Fruit fly (Drosophila melanogaster) whole organism, embryonic: ENCODE measurements around the gene Ptp99A.

Experiments used
- Abd-B ChIP-seq: fragments of 200-800 bp; sonication (Bioruptor generic); optimal IDR thresholded peaks from 2 replicates; lab custom pipeline; 2018; ENCODE audit warnings: missing biosample characterization, mild to moderate bottlenecking, missing genetic modification characterization, moderate library complexity
- Asciz ChIP-seq: fragments of 200-800 bp; sonication (Bioruptor generic); optimal IDR thresholded peaks from 2 replicates; lab custom pipeline; 2017; ENCODE audit warnings: missing biosample characterization, mild to moderate bottlenecking, missing genetic modification characterization, missing genetic modification reagents
- Bgb ChIP-seq: fragments of 200-800 bp; sonication (Bioruptor generic); IDR thresholded peaks from 2 replicates; pipeline ENCODE4 v1.3.6; 2022; ENCODE audit warnings: missing biosample characterization, missing genetic modification characterization; ENCODE audit not compliant: partially characterized antibody
- CG12104 ChIP-seq: fragments of 200-800 bp; sonication (Bioruptor generic); optimal IDR thresholded peaks from 3 replicates; lab custom pipeline; 2016; ENCODE audit warnings: missing biosample characterization, missing genetic modification characterization
- CG14667 ChIP-seq: fragments of 200-800 bp; sonication (Bioruptor generic); IDR thresholded peaks from 2 replicates; pipeline ENCODE4 v1.3.6; 2022; ENCODE audit warnings: missing biosample characterization, missing genetic modification characterization
- CG14965 ChIP-seq: fragments of 200-800 bp; sonication (Bioruptor generic); optimal IDR thresholded peaks from 2 replicates; lab custom pipeline; 2016; ENCODE audit warnings: missing biosample characterization, missing genetic modification characterization, borderline replicate concordance
- CG1602 ChIP-seq: fragments of 200-800 bp; sonication (Bioruptor generic); optimal IDR thresholded peaks from 3 replicates; lab custom pipeline; 2016; ENCODE audit warnings: missing biosample characterization, missing genetic modification characterization
- CG17359 ChIP-seq: fragments of 200-800 bp; sonication (Bioruptor generic); optimal IDR thresholded peaks from 3 replicates; lab custom pipeline; 2018; ENCODE audit warnings: missing biosample characterization, mild to moderate bottlenecking, missing genetic modification characterization, moderate library complexity
- CG18262 ChIP-seq: fragments of 200-800 bp; optimal IDR thresholded peaks from 3 replicates; lab custom pipeline; 2019; ENCODE audit warnings: missing biosample characterization, mild to moderate bottlenecking, missing genetic modification characterization, moderate library complexity
- CG42726 ChIP-seq: fragments of 200-800 bp; sonication (Bioruptor generic); IDR thresholded peaks from 2 replicates; pipeline ENCODE4 v1.3.6; 2022; ENCODE audit warnings: missing biosample characterization, missing genetic modification characterization; ENCODE audit not compliant: partially characterized antibody
- CG4854 ChIP-seq: fragments of 200-800 bp; sonication (Bioruptor generic); optimal IDR thresholded peaks from 2 replicates; lab custom pipeline; 2016; ENCODE audit warnings: missing biosample characterization, missing genetic modification characterization, inconsistent platforms
- CG6854 ChIP-seq: fragments of 200-800 bp; sonication (Bioruptor generic); optimal IDR thresholded peaks from 3 replicates; lab custom pipeline; 2017; ENCODE audit warnings: missing biosample characterization, mild to moderate bottlenecking, missing genetic modification characterization
- CG7987 ChIP-seq: fragments of 200-800 bp; sonication (Bioruptor generic); optimal IDR thresholded peaks from 2 replicates; lab custom pipeline; 2018; ENCODE audit warnings: missing biosample characterization, mild to moderate bottlenecking, missing genetic modification characterization, moderate library complexity
- CG9437 ChIP-seq: fragments of 200-800 bp; sonication (Bioruptor generic); optimal IDR thresholded peaks from 2 replicates; lab custom pipeline; 2018; ENCODE audit warnings: missing biosample characterization, mild to moderate bottlenecking, missing genetic modification characterization
- CG9609 ChIP-seq: fragments of 200-800 bp; sonication (Bioruptor generic); optimal IDR thresholded peaks from 3 replicates; lab custom pipeline; 2016; ENCODE audit warnings: missing biosample characterization, missing genetic modification characterization
- D19A ChIP-seq: fragments of 200-800 bp; optimal IDR thresholded peaks from 3 replicates; lab custom pipeline; 2019; ENCODE audit warnings: missing biosample characterization, mild to moderate bottlenecking, missing genetic modification characterization, moderate library complexity
- Eip74EF ChIP-seq, 2 experiments: fragments of 200-800 bp in 1 of 2; fragments of >200 bp in 1 of 2; sonication (Bioruptor generic) in 1 of 2; optimal IDR thresholded peaks; 2 replicates each; lab custom pipeline; 2017 to 2019; ENCODE audit warnings: missing biosample characterization in 2 of 2, missing genetic modification characterization in 2 of 2, mild to moderate bottlenecking in 1 of 2, moderate library complexity in 1 of 2
- H15 ChIP-seq: fragments of 200-800 bp; sonication (Bioruptor generic); IDR thresholded peaks from 3 replicates; pipeline ENCODE4 v1.3.6; 2022; ENCODE audit warnings: missing biosample characterization, missing genetic modification characterization
- Hand ChIP-seq: fragments of 200-800 bp; sonication (Bioruptor generic); optimal IDR thresholded peaks from 2 replicates; lab custom pipeline; 2017; ENCODE audit warnings: mild to moderate bottlenecking, missing biosample characterization, missing genetic modification reagents, missing genetic modification characterization
- Med ChIP-seq: fragments of 200-800 bp; sonication (Bioruptor generic); peaks from one replicate; lab custom pipeline; 2016; ENCODE audit warnings: missing biosample characterization, missing genetic modification characterization, mild to moderate bottlenecking, inconsistent platforms, moderate library complexity
- Mes4 ChIP-seq: fragments of 200-800 bp; sonication (Bioruptor generic); optimal IDR thresholded peaks from 2 replicates; lab custom pipeline; 2016; ENCODE audit warnings: missing biosample characterization, missing genetic modification characterization
- Pdp1 ChIP-seq, 2 experiments: fragments of 200-800 bp; sonication (Bioruptor generic); optimal IDR thresholded peaks; 3 replicates each; lab custom pipeline; 2016; ENCODE audit warnings: missing biosample characterization in 2 of 2, missing genetic modification characterization in 2 of 2, mild to moderate bottlenecking in 1 of 2, moderate library complexity in 1 of 2
- Ssrp ChIP-seq: fragments of 200-800 bp; sonication (Bioruptor generic); optimal IDR thresholded peaks from 2 replicates; lab custom pipeline; 2018; ENCODE audit warnings: missing biosample characterization, mild to moderate bottlenecking, missing genetic modification characterization, moderate library complexity
- Stat92E ChIP-seq, 3 experiments: fragments of >200 bp in 2 of 3; fragments of 200-800 bp in 1 of 3; sonication (Bioruptor generic) in 1 of 3; optimal IDR thresholded peaks; 2 replicates each; lab custom pipeline; 2017 to 2019; ENCODE audit warnings: missing biosample characterization in 3 of 3, missing genetic modification characterization in 3 of 3, mild to moderate bottlenecking in 1 of 3, moderate library complexity in 1 of 3
- Taf1 ChIP-seq: fragments of 200-800 bp; sonication (Bioruptor generic); IDR thresholded peaks from 2 replicates; pipeline ENCODE4 v1.3.6; 2022; ENCODE audit warnings: missing biosample characterization, missing genetic modification characterization
- ash1 ChIP-seq: fragments of 200-800 bp; sonication (Bioruptor generic); optimal IDR thresholded peaks from 2 replicates; lab custom pipeline; 2018; ENCODE audit warnings: missing biosample characterization, mild to moderate bottlenecking, missing genetic modification characterization
- bbx ChIP-seq: fragments of 200-800 bp; sonication (Bioruptor generic); IDR thresholded peaks from 2 replicates; pipeline ENCODE4 v1.3.6; 2022; ENCODE audit warnings: missing biosample characterization, missing genetic modification characterization; ENCODE audit not compliant: partially characterized antibody
- caup ChIP-seq: fragments of 200-800 bp; sonication (Bioruptor generic); optimal IDR thresholded peaks from 3 replicates; lab custom pipeline; 2017; ENCODE audit warnings: missing biosample characterization, mild to moderate bottlenecking, missing genetic modification characterization, moderate library complexity; ENCODE audit not compliant: severe bottlenecking
- chinmo ChIP-seq: fragments of 200-800 bp; sonication (Bioruptor generic); IDR thresholded peaks from 4 replicates; pipeline ENCODE4 v1.3.6; 2022; ENCODE audit warnings: missing biosample characterization, missing genetic modification characterization; ENCODE audit not compliant: partially characterized antibody
- ci ChIP-seq: fragments of 200-800 bp; sonication (Bioruptor generic); IDR thresholded peaks from 3 replicates; pipeline ENCODE4 v1.3.6; 2022; ENCODE audit warnings: missing biosample characterization, missing genetic modification characterization
- crp ChIP-seq, 2 experiments: fragments of 200-800 bp; sonication (Bioruptor generic); optimal IDR thresholded peaks; 2 replicates in 1 of 2; 3 replicates in 1 of 2; lab custom pipeline; 2017; ENCODE audit warnings: missing biosample characterization in 2 of 2, missing genetic modification characterization in 2 of 2, mild to moderate bottlenecking in 1 of 2, moderate library complexity in 1 of 2
- dan ChIP-seq: fragments of 200-800 bp; sonication (Bioruptor generic); IDR thresholded peaks from 2 replicates; pipeline ENCODE4 v1.3.6; 2022; ENCODE audit warnings: missing biosample characterization, missing genetic modification characterization
- disco-r ChIP-seq: fragments of 200-800 bp; sonication (Bioruptor generic); optimal IDR thresholded peaks from 2 replicates; lab custom pipeline; 2016; ENCODE audit warnings: missing biosample characterization, missing genetic modification characterization
- gro ChIP-seq: fragments of 200-800 bp; sonication (Bioruptor generic); optimal IDR thresholded peaks from 2 replicates; lab custom pipeline; 2016; ENCODE audit warnings: missing biosample characterization, missing genetic modification characterization
- gsb ChIP-seq: fragments of 200-800 bp; sonication (Bioruptor generic); IDR thresholded peaks from 2 replicates; pipeline ENCODE4 v1.3.6; 2022; ENCODE audit warnings: missing biosample characterization, missing genetic modification characterization
- inv ChIP-seq: fragments of 200-800 bp; sonication (Bioruptor generic); IDR thresholded peaks from 2 replicates; pipeline ENCODE4 v1.3.6; 2022; ENCODE audit warnings: missing biosample characterization, missing genetic modification characterization; ENCODE audit not compliant: partially characterized antibody
- lmd ChIP-seq: fragments of 200-800 bp; sonication (Bioruptor generic); IDR thresholded peaks from 2 replicates; pipeline ENCODE4 v1.3.6; 2022; ENCODE audit warnings: missing biosample characterization, missing genetic modification characterization
- mld ChIP-seq: fragments of 200-800 bp; sonication (Bioruptor generic); IDR thresholded peaks from 3 replicates; pipeline ENCODE4 v1.3.6; 2022; ENCODE audit warnings: missing biosample characterization, missing genetic modification characterization; ENCODE audit not compliant: partially characterized antibody
- nerfin-2 ChIP-seq: fragments of 200-800 bp; sonication (Bioruptor generic); IDR thresholded peaks from 2 replicates; pipeline ENCODE4 v1.3.6; 2022; ENCODE audit warnings: missing biosample characterization, missing genetic modification characterization; ENCODE audit not compliant: partially characterized antibody
- org-1 ChIP-seq: fragments of 200-800 bp; sonication (Bioruptor generic); optimal IDR thresholded peaks from 2 replicates; lab custom pipeline; 2017; ENCODE audit warnings: missing biosample characterization, missing genetic modification characterization
- prd ChIP-seq, 3 experiments: fragments of >200 bp in 2 of 3; fragments of 200-800 bp in 1 of 3; sonication (Bioruptor generic) in 1 of 3; optimal IDR thresholded peaks in 2 of 3; IDR thresholded peaks in 1 of 3; 2 replicates in 2 of 3; 3 replicates in 1 of 3; pipeline versions ENCODE4 v1.3.6 to Lab custom; 2017 to 2022; ENCODE audit warnings: missing biosample characterization in 1 of 3, missing genetic modification characterization in 1 of 3
- pum ChIP-seq: fragments of 200-800 bp; sonication (Bioruptor generic); optimal IDR thresholded peaks from 2 replicates; lab custom pipeline; 2016; ENCODE audit warnings: missing biosample characterization, missing genetic modification characterization
- sd ChIP-seq: fragments of 200-800 bp; sonication (Bioruptor generic); optimal IDR thresholded peaks from 3 replicates; lab custom pipeline; 2018; ENCODE audit warnings: missing biosample characterization, mild to moderate bottlenecking, missing genetic modification characterization, moderate library complexity
- sim ChIP-seq: fragments of 200-800 bp; sonication (Bioruptor generic); IDR thresholded peaks from 2 replicates; pipeline ENCODE4 v1.3.6; 2022; ENCODE audit warnings: missing biosample characterization, missing genetic modification characterization
- tio ChIP-seq: fragments of 200-800 bp; sonication (Bioruptor generic); optimal IDR thresholded peaks from 2 replicates; lab custom pipeline; 2017; ENCODE audit warnings: missing biosample characterization, missing genetic modification characterization, inconsistent platforms
- trem ChIP-seq: fragments of 200-800 bp; optimal IDR thresholded peaks from 3 replicates; lab custom pipeline; 2019; ENCODE audit warnings: missing biosample characterization, mild to moderate bottlenecking, missing genetic modification characterization, moderate library complexity
- vfl ChIP-seq: fragments of 200-800 bp; sonication (Bioruptor generic); optimal IDR thresholded peaks from 2 replicates; lab custom pipeline; 2016; ENCODE audit warnings: missing biosample characterization, missing genetic modification characterization
- zen ChIP-seq: fragments of 200-800 bp; sonication (Bioruptor generic); optimal IDR thresholded peaks from 3 replicates; lab custom pipeline; 2018; ENCODE audit warnings: missing biosample characterization, mild to moderate bottlenecking, missing genetic modification characterization, moderate library complexity

Gene Ptp99A

DNA sequence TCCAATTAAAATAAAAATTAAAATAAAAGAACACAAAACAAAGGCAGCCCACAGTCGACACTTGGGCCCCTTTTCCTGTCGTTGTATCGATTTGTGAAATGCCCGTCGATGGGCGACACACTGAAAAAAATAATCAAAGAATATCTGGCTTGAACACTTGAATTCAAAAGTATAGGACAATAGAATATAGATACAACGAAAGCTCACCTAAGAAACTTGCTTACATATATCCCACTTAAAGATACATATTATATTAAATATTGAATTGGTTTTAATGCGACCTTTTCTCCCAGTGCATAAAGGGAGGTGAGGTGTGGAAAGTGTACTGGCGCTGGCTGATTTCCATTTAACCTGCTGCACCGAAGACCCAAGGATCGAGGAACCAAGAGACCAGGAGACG lies 144.7 kb downstream of the Ptp99A start (continued):
- TF ChIP-seq vfl (GFP tag; lab: Kevin White, UChicago) = no peak
- no peak for TF ChIP-seq org-1
- no peak for TF ChIP-seq Hand (GFP tag; lab: Kevin White, UChicago)
- peak; percentile 83 for TF ChIP-seq trem
- peak; percentile 43; the same call in 1 of the 2 replicates for TF ChIP-seq lmd (GFP tag; lab: Robert Waterston, UW)
- no peak for TF ChIP-seq bbx (GFP tag; lab: Robert Waterston, UW)
- TF ChIP-seq chinmo (GFP tag; lab: Robert Waterston, UW) = no peak
- peak; percentile 86 for TF ChIP-seq Med (GFP tag; lab: Kevin White, UChicago)
- no peak for TF ChIP-seq CG14965 (GFP tag; lab: Kevin White, UChicago)
- no peak for TF ChIP-seq caup (GFP tag; lab: Kevin White, UChicago)
- TF ChIP-seq Stat92E (GFP tag; optimal IDR thresholded peaks at IDR 0.05; lab: Kevin White, UChicago) = no peak
- no peak for TF ChIP-seq gsb (GFP tag; lab: Robert Waterston, UW)
- TF ChIP-seq mld (GFP tag; lab: Robert Waterston, UW) = no peak
- TF ChIP-seq D19A (tag; lab: Kevin White, UChicago) = peak; percentile 66
- TF ChIP-seq dan = peak; percentile 62; the same call in 1 of the 2 replicates
- no peak for TF ChIP-seq nerfin-2 (GFP tag; lab: Robert Waterston, UW)
- peak; percentile 24 for TF ChIP-seq Abd-B (GFP tag; lab: Kevin White, UChicago)
- peak; percentile 54 for TF ChIP-seq Ssrp (tag; lab: Kevin White, UChicago)
- peak; percentile 5 for TF ChIP-seq CG1602 (GFP tag; lab: Kevin White, UChicago)
- TF ChIP-seq sd (tag; lab: Kevin White, UChicago) = no peak
- peak; percentile 17; the same call in 1 of the 2 replicates for TF ChIP-seq sim
- no peak for TF ChIP-seq Eip74EF (GFP tag; optimal IDR thresholded peaks at IDR 0.05; lab: Kevin White, UChicago)
- TF ChIP-seq gro (GFP tag; lab: Kevin White, UChicago) = no peak
- TF ChIP-seq inv = no peak
- TF ChIP-seq CG14667 = peak; percentile 42; the same call in 1 of the 2 replicates
- TF ChIP-seq pum = no peak
- no peak for TF ChIP-seq Taf1
- TF ChIP-seq Asciz (GFP tag; lab: Kevin White, UChicago) = peak; percentile 30
- TF ChIP-seq ci (GFP tag; lab: Robert Waterston, UW) = peak; percentile 70; the same call in 2 of the 3 replicates
- peak in 1 of 2 experiments; percentile 25 for TF ChIP-seq Pdp1 (GFP tag; optimal IDR thresholded peaks at IDR 0.05; lab: Kevin White, UChicago)
- peak; percentile 50 for TF ChIP-seq CG17359 (tag; lab: Kevin White, UChicago)
- peak; percentile 78 for TF ChIP-seq CG18262 (tag; lab: Kevin White, UChicago)
- no peak for TF ChIP-seq CG4854 (GFP tag; lab: Kevin White, UChicago)
- TF ChIP-seq CG12104 (GFP tag; lab: Kevin White, UChicago) = peak; percentile 10
- no peak for TF ChIP-seq CG9609
- no peak for TF ChIP-seq H15 (GFP tag; lab: Robert Waterston, UW)
- TF ChIP-seq CG6854 (GFP tag; lab: Kevin White, UChicago) = no peak
- no peak for TF ChIP-seq crp (GFP tag; optimal IDR thresholded peaks at IDR 0.05; lab: Kevin White, UChicago)
- no peak for TF ChIP-seq CG7987 (GFP tag; lab: Kevin White, UChicago)
- no peak for TF ChIP-seq ash1 (GFP tag; lab: Kevin White, UChicago)
- TF ChIP-seq prd (optimal IDR thresholded peaks at IDR 0.05; lab: Kevin White, UChicago) = no peak
- peak; percentile 81 for TF ChIP-seq prd (GFP tag; IDR thresholded peaks at IDR 0.05; lab: Robert Waterston, UW)
- TF ChIP-seq Bgb (GFP tag; lab: Robert Waterston, UW) = no peak
- TF ChIP-seq CG9437 (GFP tag; lab: Kevin White, UChicago) = no peak
- TF ChIP-seq CG42726 (GFP tag; lab: Robert Waterston, UW) = no peak
- peak; percentile 86 for TF ChIP-seq zen (tag; lab: Kevin White, UChicago)
- peak; percentile 21 for TF ChIP-seq tio (GFP tag; lab: Kevin White, UChicago)
- TF ChIP-seq disco-r (GFP tag; lab: Kevin White, UChicago) = no peak
- TF ChIP-seq Mes4 (GFP tag; lab: Kevin White, UChicago) = no peak
